Worm (Caenorhabditis elegans) whole organism, dauer: ENCODE data around the gene kcmf-1.

ENCODE experiments used
- unc-62 ChIP-seq: sonication (generic microtip); optimal IDR thresholded peaks from 2 replicates; lab custom pipeline; 2017; ENCODE audit warnings: missing biosample characterization, missing genetic modification reagents, missing genetic modification characterization

The kcmf-1 gene

DNA sequence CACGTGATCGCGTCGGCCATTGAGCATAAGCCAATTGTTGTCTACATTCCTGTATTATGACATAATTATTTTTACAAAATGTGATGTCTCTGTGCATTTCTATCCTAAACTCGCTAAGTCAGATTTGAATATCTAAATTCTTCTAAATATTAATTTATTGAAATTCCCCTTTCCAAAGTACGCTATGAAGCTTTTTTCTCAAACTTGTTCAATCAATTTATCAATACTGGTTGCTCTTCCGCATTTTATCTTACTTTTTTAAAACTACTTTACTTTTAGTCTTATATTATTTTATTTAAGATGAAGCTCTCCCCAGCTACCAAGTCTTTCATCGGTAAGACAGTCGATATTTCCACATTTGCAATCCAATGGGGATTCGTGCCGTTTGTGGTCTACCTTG, 30.1 kb downstream of the kcmf-1 start, which contains the start of gene tomm-7:
Gene tomm-7 (plus strand): TSS at position 301 of the 400 bp plus-strand sequence.
- no peak for TF ChIP-seq unc-62 (GFP tag; lab: Kevin White, UChicago)

DNA sequence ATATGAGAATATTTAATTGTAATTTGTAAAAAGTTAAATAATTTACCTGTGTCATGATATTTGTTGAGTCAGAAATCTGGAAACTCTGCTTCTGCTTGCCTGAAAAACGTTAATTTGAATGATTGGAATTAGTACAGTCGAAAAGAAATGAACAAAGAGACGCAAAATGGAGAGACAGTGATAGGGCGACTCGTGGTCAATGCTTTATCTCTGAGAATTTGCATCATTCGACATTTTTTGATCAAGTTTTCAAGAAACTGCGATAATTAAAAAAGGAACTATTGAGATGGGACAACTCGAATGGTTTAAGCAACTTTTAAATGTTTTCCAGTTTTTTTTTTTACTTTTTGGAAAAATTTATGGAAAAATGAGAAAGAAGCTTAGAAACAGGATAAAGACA, 31.7 kb downstream of the kcmf-1 start, which contains the start of gene cuc-1:
Gene cuc-1 (minus strand): TSS at position 101 of the 400 bp plus-strand sequence.
- TF ChIP-seq unc-62 (GFP tag; lab: Kevin White, UChicago) = no peak

DNA sequence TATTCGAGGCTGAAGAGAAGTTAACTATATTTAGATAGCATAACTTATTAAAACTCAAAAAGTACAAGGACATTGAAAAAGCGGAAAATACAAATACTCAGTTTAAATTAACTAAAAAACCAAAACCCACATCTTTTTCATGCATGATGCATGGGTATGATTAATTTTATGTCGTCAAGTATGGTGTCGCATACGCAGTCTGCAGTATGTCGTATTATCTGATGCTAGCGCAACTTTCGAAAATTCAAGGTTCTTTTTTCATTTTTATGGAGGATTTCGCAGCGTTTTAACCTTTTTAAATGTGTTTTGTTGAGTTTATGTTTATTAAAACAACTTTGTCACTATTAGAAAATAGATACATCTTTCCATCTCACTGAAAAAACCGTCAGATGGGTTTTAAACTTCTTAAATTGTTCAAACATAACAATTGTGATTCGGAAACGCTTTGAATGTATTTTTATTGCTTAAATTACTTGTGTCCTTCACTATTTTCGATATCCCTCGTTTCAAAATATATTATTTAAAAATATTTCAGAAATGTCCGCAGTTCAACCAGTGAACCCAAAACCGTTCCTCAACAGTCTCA, 32.4 kb downstream of the kcmf-1 start, which contains the start of gene snr-5:
Gene snr-5 (plus strand): TSS at position 536 of the 586 bp plus-strand sequence.
- TF ChIP-seq unc-62 (GFP tag; lab: Kevin White, UChicago) = no peak

DNA sequence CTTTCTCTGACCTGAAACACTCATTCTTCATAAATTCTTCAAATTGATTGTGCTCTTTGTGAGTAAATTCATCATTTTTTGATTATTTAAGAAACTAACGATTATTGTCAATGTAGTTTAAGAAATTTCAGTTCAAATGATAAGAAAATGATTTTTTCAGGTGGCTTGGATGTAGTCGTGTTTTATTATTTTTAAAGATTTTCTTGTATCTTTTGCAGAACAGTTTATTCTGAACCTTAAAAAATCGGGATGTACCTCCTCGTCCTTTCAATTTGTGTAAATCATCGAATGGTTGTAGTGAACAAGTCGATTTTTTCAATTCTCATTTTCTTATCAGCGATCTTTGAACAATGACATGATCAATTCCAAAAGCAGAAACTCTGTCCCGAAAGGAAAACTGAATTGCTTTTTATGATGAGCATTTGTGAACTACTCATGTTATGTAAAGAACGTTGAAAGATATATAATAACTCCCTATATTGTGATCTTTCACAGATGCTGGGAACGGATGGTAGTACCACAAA, 36.1 kb downstream of the kcmf-1 start, which contains the start of gene slc-17.3:
Gene slc-17.3 (minus strand): TSS at position 51 of the 524 bp plus-strand sequence.
- TF ChIP-seq unc-62 (GFP tag; lab: Kevin White, UChicago) = no peak

DNA sequence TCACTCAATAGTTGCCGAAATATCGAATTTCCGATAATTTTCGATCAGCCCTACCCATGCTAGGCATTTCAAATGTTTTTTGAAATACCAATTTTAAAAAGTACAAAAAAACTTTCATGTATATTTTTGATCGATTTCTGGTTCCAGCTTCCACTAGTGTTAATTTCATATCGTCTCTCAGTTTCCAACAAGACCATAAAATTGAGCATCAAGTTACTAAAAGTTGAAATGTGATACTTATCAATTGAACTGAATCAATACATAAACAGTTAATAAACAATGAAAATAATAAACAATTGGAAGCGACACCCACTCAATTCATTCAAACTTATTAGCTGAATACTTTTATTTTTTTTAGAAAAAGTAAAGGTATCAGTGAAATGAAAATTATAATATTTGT, 37.0 kb downstream of the kcmf-1 start, which contains the start of gene cup-4:
Gene cup-4 (plus strand): TSS at position 301 of the 400 bp plus-strand sequence.
- TF ChIP-seq unc-62 (GFP tag; lab: Kevin White, UChicago) = no peak

DNA sequence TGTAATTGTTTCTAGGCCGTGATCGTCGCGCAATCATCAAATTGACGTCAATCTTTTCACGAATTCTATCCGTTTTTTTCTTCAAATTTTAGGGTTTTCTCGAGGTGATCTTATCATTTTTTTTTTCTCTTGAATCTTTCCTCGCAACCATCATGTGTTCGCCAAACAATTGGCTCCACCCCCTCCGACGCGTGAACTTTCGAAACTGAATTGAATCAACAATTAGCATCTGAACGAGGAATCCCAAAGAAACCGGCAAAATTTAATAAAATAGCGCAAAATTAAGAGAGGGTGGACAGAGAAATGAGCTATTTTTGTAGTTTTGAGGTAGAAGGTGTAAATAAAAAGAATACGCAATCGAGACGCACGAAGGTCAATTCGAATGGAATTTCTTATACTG, 43.6 kb downstream of the kcmf-1 start:
- TF ChIP-seq unc-62 (GFP tag; lab: Kevin White, UChicago) = no peak

DNA sequence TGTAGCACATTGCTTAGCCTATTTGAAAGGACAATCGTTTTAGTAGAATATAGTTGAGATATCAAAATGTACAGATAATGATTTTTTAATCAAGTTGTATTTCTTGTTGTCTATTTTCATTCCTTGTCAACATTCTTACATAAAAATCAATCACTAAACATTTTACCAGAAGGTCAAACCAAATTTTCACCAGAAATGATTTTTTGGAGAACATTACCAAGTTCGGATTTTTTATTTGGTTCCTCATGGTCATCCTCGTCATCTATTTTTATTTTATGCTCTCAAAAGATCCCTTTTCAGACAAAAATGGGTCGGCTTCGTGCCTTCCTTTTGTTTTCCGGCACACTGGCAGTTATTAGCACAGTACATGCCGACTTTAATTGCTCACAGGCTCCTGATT, 44.3 kb downstream of the kcmf-1 start, which contains the start of gene tyr-1:
Gene tyr-1 (plus strand): TSS at position 301 of the 400 bp plus-strand sequence.
- no peak for TF ChIP-seq unc-62 (GFP tag; lab: Kevin White, UChicago)

DNA sequence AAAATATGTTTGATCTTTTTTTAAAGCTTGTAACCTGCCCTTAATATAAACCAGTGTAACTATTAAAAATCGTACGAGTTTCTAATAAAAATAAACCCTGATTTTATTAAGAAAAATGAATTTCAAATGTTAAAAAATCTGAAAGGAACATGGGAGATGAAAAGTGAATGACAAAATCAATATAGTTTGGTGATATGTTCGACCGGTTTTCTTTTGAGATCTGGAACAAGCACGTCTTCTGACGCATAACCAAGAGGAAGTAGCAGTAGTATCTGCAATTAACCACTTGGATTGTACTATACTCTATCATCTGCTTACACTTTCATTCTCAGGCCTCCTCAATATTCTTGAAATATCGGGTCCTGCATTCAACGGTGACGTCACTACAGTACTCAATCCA, 47.9 kb downstream of the kcmf-1 start:
- TF ChIP-seq unc-62 (GFP tag; lab: Kevin White, UChicago) = no peak

DNA sequence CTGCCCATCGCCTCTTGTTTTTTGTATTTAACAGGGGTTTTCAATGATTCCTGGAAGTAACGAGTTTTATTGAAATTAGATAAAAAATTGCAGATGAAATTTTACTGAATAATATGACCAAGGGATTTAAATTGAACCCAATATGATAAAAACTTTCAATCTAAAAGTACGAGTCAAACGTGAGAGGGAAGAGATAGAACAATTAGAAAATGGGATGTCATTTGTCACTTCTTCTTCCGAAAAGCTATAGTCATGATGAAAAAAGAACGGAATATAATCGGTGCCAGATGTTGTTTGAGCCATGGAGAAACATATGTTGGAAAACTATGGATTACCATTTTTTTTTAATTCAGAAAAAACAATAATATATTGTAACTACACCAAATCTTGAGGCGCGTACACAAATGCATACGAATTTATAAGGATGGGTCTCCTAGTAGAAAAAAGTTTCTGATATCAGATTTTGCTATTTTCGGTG, 49.7 kb downstream of the kcmf-1 start, which contains the start of gene sup-18:
Gene sup-18 (minus strand): TSS at position 51 of the 478 bp plus-strand sequence.
- TF ChIP-seq unc-62 (GFP tag; lab: Kevin White, UChicago) = no peak

DNA sequence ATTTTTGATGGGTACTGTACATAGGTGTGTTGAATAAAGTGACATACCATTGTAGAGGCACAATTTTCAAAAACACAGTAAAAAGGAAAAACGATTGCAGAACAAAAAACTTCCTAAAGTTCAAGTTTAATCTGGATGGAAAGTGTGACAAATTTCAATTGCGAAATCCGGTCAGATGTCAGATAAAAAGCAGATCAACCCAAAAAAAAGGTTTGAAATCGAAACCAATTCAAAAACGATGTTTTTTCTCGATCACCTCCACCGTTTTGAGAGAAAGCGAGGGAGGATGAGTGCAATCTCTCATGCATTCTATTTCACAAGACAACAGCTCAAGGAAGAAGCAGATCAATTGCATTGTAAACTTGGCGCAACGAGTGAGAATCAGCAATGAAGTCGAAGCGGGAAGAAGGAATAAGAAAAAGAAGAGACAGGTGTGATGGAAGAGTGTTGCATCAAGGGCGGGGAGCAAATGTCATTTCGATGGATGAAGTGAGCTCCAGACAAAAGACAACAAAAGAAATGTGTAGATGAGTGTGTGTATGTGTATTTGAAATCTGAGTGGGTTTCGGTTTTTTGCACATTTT, 51.0 kb downstream of the kcmf-1 start:
- no peak for TF ChIP-seq unc-62 (GFP tag; lab: Kevin White, UChicago)
